Worm (Caenorhabditis elegans): ENCODE results near the gene lin-46.

ce11 chrV:12987061-12987460, 18.4 kb downstream of the lin-46 start, which contains the start of gene shw-3:
- TF ChIP-seq bed-2 (GFP tag; IDR thresholded peaks at IDR 0.05), result no peak
- TF ChIP-seq snpc-3.4 (tag; optimal IDR thresholded peaks at IDR 0.05), result no peak
- no peak for TF ChIP-seq tlf-1 (GFP tag; optimal IDR thresholded peaks at IDR 0.05)
- no peak for TF ChIP-seq attf-3 (GFP tag; conservative IDR thresholded peaks at IDR 0.05)
- TF ChIP-seq B0019.2 (GFP tag; conservative IDR thresholded peaks at IDR 0.05), result no peak
- no peak for TF ChIP-seq ztf-25 (GFP tag; IDR thresholded peaks at IDR 0.05)
- TF ChIP-seq F37B4.10 (GFP tag; IDR thresholded peaks at IDR 0.05), result no peak
- no peak for TF ChIP-seq somi-1 (GFP tag; optimal IDR thresholded peaks at IDR 0.05)
- TF ChIP-seq madf-8 (GFP tag; conservative IDR thresholded peaks at IDR 0.05), result no peak
- no peak for TF ChIP-seq madf-6 (GFP tag; IDR thresholded peaks at IDR 0.05)
- no peak for TF ChIP-seq xnd-1 (tag; optimal IDR thresholded peaks at IDR 0.05)
- no peak for TF ChIP-seq ama-1 (optimal IDR thresholded peaks at IDR 0.05)
- no peak for TF ChIP-seq ama-1 (GFP tag; optimal IDR thresholded peaks at IDR 0.05)
